Worm (Caenorhabditis elegans): ENCODE results near the gene mig-39.

The mig-39 gene

DNA sequence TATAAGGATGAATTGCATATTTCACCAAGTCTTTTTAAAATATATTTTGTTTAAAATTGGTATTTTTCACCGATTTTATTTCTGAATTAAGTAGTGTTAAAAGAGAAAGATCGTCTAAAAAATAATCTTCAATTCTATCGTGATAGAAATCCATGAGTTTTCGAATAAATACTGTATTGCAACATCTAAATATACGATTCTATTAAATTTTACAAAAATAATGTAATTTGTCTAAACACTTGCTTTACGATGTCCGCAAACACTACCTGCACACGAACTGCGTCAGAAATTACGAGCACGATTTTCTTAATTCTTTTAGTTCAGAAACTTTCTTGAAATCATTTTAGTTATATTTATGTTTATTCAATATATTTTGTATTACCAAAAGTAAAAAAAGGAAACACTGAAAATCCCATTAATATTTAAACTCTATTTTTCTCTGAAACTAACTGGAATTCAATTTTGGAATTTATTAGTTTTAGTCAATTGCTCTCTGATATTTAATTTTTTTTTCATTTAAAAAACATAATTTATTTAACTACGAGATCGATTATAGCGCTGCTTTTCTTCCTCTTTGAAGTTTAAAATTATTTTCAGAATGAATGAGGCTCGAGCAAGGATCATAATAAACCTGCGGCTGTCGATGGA lies 17.6 kb upstream of the mig-39 start, which contains the start of gene mrpl-32 (continued):
- TF ChIP-seq mel-28 (tag; optimal IDR thresholded peaks at IDR 0.05; ENCODE audit: borderline replicate concordance) (no peak), lsl-1 (GFP tag; optimal IDR thresholded peaks at IDR 0.05) (peak; percentile 34), ztf-18 (tag; optimal IDR thresholded peaks at IDR 0.05) (no peak), Y67H2A.10 (GFP tag; conservative IDR thresholded peaks at IDR 0.05) (no peak), zim-3 (tag; optimal IDR thresholded peaks at IDR 0.05) (no peak), C06A6.2 (GFP tag; conservative IDR thresholded peaks at IDR 0.05) (no peak), sea-2 (GFP tag; IDR thresholded peaks at IDR 0.05) (no peak), nhr-179 (tag; optimal IDR thresholded peaks at IDR 0.05) (no peak), ceh-79 (tag; optimal IDR thresholded peaks at IDR 0.05) (peak; percentile 20), nfyb-1 (GFP tag; IDR thresholded peaks at IDR 0.05) (peak; percentile 68; the same call in 1 of the 2 replicates), hlh-12 (tag; optimal IDR thresholded peaks at IDR 0.05) (no peak), chd-7 (tag; optimal IDR thresholded peaks at IDR 0.05) (peak; percentile 33), ZK185.1 (tag; optimal IDR thresholded peaks at IDR 0.05; ENCODE audit: poor library complexity, severe bottlenecking) (no peak), B0261.1 (tag; optimal IDR thresholded peaks at IDR 0.05) (peak; percentile 8), ceh-100 (GFP tag; IDR thresholded peaks at IDR 0.05) (0 out of 2 replicates have a peak, but pooled peaks have one; percentile 22), ztf-28 (GFP tag; IDR thresholded peaks at IDR 0.05) (no peak), bed-1 (GFP tag; IDR thresholded peaks at IDR 0.05) (0 out of 2 replicates have a peak, but pooled peaks have one; percentile 79), xnd-1 (tag; optimal IDR thresholded peaks at IDR 0.05) (peak; percentile 38), ztf-22 (GFP tag; optimal IDR thresholded peaks at IDR 0.05) (no peak), pha-4 (tag; optimal IDR thresholded peaks at IDR 0.05) (no peak), pbrm-1 (GFP tag; IDR thresholded peaks at IDR 0.05) (0 out of 2 replicates have a peak, but pooled peaks have one; percentile 19), ztf-26 (tag; optimal IDR thresholded peaks at IDR 0.05) (no peak), hlh-26 (GFP tag; conservative IDR thresholded peaks at IDR 0.05) (no peak), unc-62 (GFP tag; optimal IDR thresholded peaks at IDR 0.05) (no peak), madf-8 (GFP tag; conservative IDR thresholded peaks at IDR 0.05) (no peak), let-607 (tag; optimal IDR thresholded peaks at IDR 0.05) (no peak), B0336.3 (GFP tag; IDR thresholded peaks at IDR 0.05) (peak; percentile 81), tbx-9 (tag; optimal IDR thresholded peaks at IDR 0.05; ENCODE audit: borderline replicate concordance) (no peak), B0035.1 (tag; optimal IDR thresholded peaks at IDR 0.05) (no peak), snpc-4 (GFP tag; optimal IDR thresholded peaks at IDR 0.05) (peak; percentile 46), snpc-4 (tag; optimal IDR thresholded peaks at IDR 0.05) (peak in 2 of 4 experiments; percentile 21 to 64), lag-1 (GFP tag; IDR thresholded peaks at IDR 0.05) (no peak), lir-1 (GFP tag; conservative IDR thresholded peaks at IDR 0.05) (no peak), F10E7.11 (tag; optimal IDR thresholded peaks at IDR 0.05) (peak; percentile 81), madf-3 (GFP tag; IDR thresholded peaks at IDR 0.05) (no peak), F33H1.4 (GFP tag; IDR thresholded peaks at IDR 0.05) (peak; percentile 33; the same call in 1 of the 2 replicates), dox-1 (GFP tag; IDR thresholded peaks at IDR 0.05) (no peak), tlf-1 (GFP tag; optimal IDR thresholded peaks at IDR 0.05) (peak; percentile 35), fkh-3 (tag; optimal IDR thresholded peaks at IDR 0.05) (no peak), efl-1 (GFP tag; optimal IDR thresholded peaks at IDR 0.05) (peak; percentile 8), atf-7 (tag; optimal IDR thresholded peaks at IDR 0.05) (peak; percentile 39), mcd-1 (GFP tag; IDR thresholded peaks at IDR 0.05) (no peak), mes-4 (tag; optimal IDR thresholded peaks at IDR 0.05) (no peak), sptf-2 (GFP tag; optimal IDR thresholded peaks at IDR 0.05) (no peak), F37B4.10 (GFP tag; IDR thresholded peaks at IDR 0.05) (no peak), lin-26 (GFP tag; IDR thresholded peaks at IDR 0.05) (no peak), K11D2.4 (GFP tag; IDR thresholded peaks at IDR 0.05) (no peak), F49E8.2 (tag; optimal IDR thresholded peaks at IDR 0.05; ENCODE audit: insufficient read depth) (peak; percentile 51)
